Worm (Caenorhabditis elegans): ENCODE results near the gene clec-213.

DNA sequence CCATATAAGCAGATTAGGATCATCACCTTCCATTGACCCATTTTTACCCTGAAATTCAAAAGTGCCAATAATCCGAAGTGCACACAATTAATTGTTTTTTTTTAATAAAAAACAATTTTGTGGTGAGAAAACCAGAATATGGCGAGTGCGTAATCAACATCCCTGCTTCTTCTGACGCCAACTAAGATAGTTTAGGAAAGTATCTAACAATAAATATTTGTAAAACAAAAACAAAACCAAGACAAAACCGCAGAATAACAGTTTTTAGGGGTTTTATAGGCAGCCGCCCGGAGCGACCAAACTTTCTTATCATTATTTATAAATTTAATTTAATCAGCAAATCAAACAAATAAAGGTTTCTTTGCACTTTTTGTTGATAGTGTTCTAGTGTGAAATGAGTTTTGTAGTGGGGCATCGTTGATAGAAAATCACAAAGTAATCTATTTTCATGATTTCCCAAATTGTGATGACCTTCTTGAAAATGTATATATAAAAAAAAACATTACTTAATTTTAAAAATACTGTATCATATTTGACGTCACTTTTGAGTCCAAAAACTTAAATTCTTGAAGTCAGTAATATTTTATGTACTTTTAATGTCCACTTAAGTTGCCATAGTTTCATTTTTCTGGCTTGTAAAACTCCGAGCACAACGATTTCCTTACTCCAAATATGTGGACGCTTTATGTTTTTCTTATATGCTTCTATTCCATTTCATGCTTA, 4.9 kb downstream of the clec-213 start, which contains the start of the genes folt-3 and clec-214:
- TF ChIP-seq ama-1 (optimal IDR thresholded peaks at IDR 0.05) (no peak), ama-1 (GFP tag; optimal IDR thresholded peaks at IDR 0.05) (no peak), efl-1 (GFP tag; optimal IDR thresholded peaks at IDR 0.05) (no peak), hlh-26 (GFP tag; conservative IDR thresholded peaks at IDR 0.05) (no peak), ceh-100 (GFP tag; IDR thresholded peaks at IDR 0.05) (no peak), dpl-1 (GFP tag; optimal IDR thresholded peaks at IDR 0.05) (no peak), nhr-80 (tag; optimal IDR thresholded peaks at IDR 0.05) (peak; percentile 25), snpc-3.4 (tag; optimal IDR thresholded peaks at IDR 0.05) (no peak), mxl-1 (tag; optimal IDR thresholded peaks at IDR 0.05) (no peak), tbp1 (GFP tag; optimal IDR thresholded peaks at IDR 0.05) (no peak), aptf-2 (GFP tag; conservative IDR thresholded peaks at IDR 0.05) (no peak), lin-35 (GFP tag; optimal IDR thresholded peaks at IDR 0.05) (no peak), nhr-27 (tag; optimal IDR thresholded peaks at IDR 0.05) (no peak)
